Worm (Caenorhabditis elegans) whole organism, mixed stage, embryonic: Measurements from ENCODE around the gene F55B11.4.
"Not testable (repeated sequence)": the region's sequence is repeated elsewhere in the genome, so short reads cannot be mapped to it uniquely, and the experiment has no call there.

ENCODE experiments used
- M03D4.4 ChIP-seq: sonication (generic microtip); optimal IDR thresholded peaks from 2 replicates; lab custom pipeline; 2017; ENCODE audit warnings: mild to moderate bottlenecking, missing genetic modification characterization, missing compliant biosample characterization
- bed-3 ChIP-seq: fragments of 200-800 bp; sonication (Bioruptor generic); optimal IDR thresholded peaks from 3 replicates; lab custom pipeline; 2018; ENCODE audit warnings: mild to moderate bottlenecking, missing genetic modification characterization, moderate library complexity, missing compliant biosample characterization
- blmp-1 ChIP-seq: fragments of 150-350 bp; optimal IDR thresholded peaks from 2 replicates; lab custom pipeline; 2014; ENCODE audit warnings: missing biosample characterization, missing genetic modification characterization
- ceh-39 ChIP-seq: fragments of 150-350 bp; optimal IDR thresholded peaks from 2 replicates; lab custom pipeline; 2014; ENCODE audit warnings: missing biosample characterization, missing genetic modification characterization
- ceh-43 ChIP-seq: fragments of 200-800 bp; sonication (Bioruptor generic); optimal IDR thresholded peaks from 2 replicates; lab custom pipeline; 2018; ENCODE audit warnings: mild to moderate bottlenecking, missing genetic modification characterization, moderate library complexity, missing compliant biosample characterization
- ceh-83 ChIP-seq: fragments of 200-800 bp; sonication (Bioruptor generic); optimal IDR thresholded peaks from 2 replicates; lab custom pipeline; 2018; ENCODE audit warnings: mild to moderate bottlenecking, missing genetic modification characterization, missing compliant biosample characterization
- ces-1 ChIP-seq: fragments of 150-350 bp; optimal IDR thresholded peaks from 2 replicates; lab custom pipeline; 2014; ENCODE audit warnings: missing biosample characterization, missing genetic modification reagents, missing genetic modification characterization
- cnd-1 ChIP-seq: fragments of 200-800 bp; sonication (Bioruptor generic); optimal IDR thresholded peaks from 2 replicates; lab custom pipeline; 2018; ENCODE audit warnings: mild to moderate bottlenecking, missing genetic modification characterization, missing compliant biosample characterization
- drap-1 ChIP-seq: fragments of 200-800 bp; sonication (Bioruptor generic); optimal IDR thresholded peaks from 3 replicates; lab custom pipeline; 2018; ENCODE audit warnings: mild to moderate bottlenecking, missing genetic modification characterization, missing compliant biosample characterization
- elt-1 ChIP-seq: sonication (generic microtip); optimal IDR thresholded peaks from 2 replicates; lab custom pipeline; 2017; ENCODE audit warnings: missing genetic modification characterization, mild to moderate bottlenecking, missing compliant biosample characterization, antibody characterized with exemption, moderate library complexity, borderline replicate concordance; ENCODE audit not compliant: insufficient read depth
- elt-3 ChIP-seq: fragments of 150-350 bp; optimal IDR thresholded peaks from 2 replicates; lab custom pipeline; 2014; ENCODE audit warnings: missing biosample characterization, missing genetic modification characterization
- flh-1 ChIP-seq: fragments of 200-800 bp; sonication (Bioruptor generic); optimal IDR thresholded peaks from 2 replicates; lab custom pipeline; 2018; ENCODE audit warnings: mild to moderate bottlenecking, missing genetic modification characterization, moderate library complexity, missing compliant biosample characterization
- ham-2 ChIP-seq: fragments of 200-800 bp; sonication (Bioruptor generic); optimal IDR thresholded peaks from 2 replicates; lab custom pipeline; 2018; ENCODE audit warnings: mild to moderate bottlenecking, missing genetic modification characterization, missing compliant biosample characterization
- hlh-1 ChIP-seq: fragments of 150-350 bp; optimal IDR thresholded peaks from 2 replicates; lab custom pipeline; 2014; ENCODE audit warnings: missing biosample characterization, missing genetic modification reagents, missing genetic modification characterization
- lin-13 ChIP-seq: fragments of 150-350 bp; optimal IDR thresholded peaks from 2 replicates; lab custom pipeline; 2014; ENCODE audit warnings: missing biosample characterization, missing genetic modification characterization
- lsy-2 ChIP-seq: fragments of 150-350 bp; optimal IDR thresholded peaks from 2 replicates; lab custom pipeline; 2014; ENCODE audit warnings: missing biosample characterization, missing genetic modification characterization
- mab-5 ChIP-seq: fragments of 150-350 bp; optimal IDR thresholded peaks from 2 replicates; lab custom pipeline; 2014; ENCODE audit warnings: missing biosample characterization, missing genetic modification characterization
- mep-1 ChIP-seq: fragments of 150-350 bp; optimal IDR thresholded peaks from 2 replicates; lab custom pipeline; 2017; ENCODE audit warnings: missing biosample characterization, missing genetic modification reagents, missing genetic modification characterization, inconsistent platforms
- mls-2 ChIP-seq: sonication (generic microtip); optimal IDR thresholded peaks from 2 replicates; lab custom pipeline; 2016; ENCODE audit warnings: mild to moderate bottlenecking, missing genetic modification characterization, moderate library complexity, missing compliant biosample characterization
- nhr-12 ChIP-seq: fragments of 150-350 bp; optimal IDR thresholded peaks from 2 replicates; lab custom pipeline; 2014; ENCODE audit warnings: missing biosample characterization, missing genetic modification characterization
- nhr-2 ChIP-seq: fragments of 150-350 bp; optimal IDR thresholded peaks from 2 replicates; lab custom pipeline; 2014; ENCODE audit warnings: missing biosample characterization, missing genetic modification characterization
- nhr-237 ChIP-seq: fragments of 150-350 bp; optimal IDR thresholded peaks from 2 replicates; lab custom pipeline; 2014; ENCODE audit warnings: missing biosample characterization, missing genetic modification characterization
- nhr-28 ChIP-seq: fragments of 150-350 bp; optimal IDR thresholded peaks from 2 replicates; lab custom pipeline; 2014; ENCODE audit warnings: missing biosample characterization, missing genetic modification characterization
- nhr-76 ChIP-seq: sonication (generic microtip); optimal IDR thresholded peaks from 2 replicates; lab custom pipeline; 2017; ENCODE audit warnings: missing biosample characterization, missing genetic modification characterization
- unc-62 ChIP-seq: fragments of 150-350 bp; optimal IDR thresholded peaks from 2 replicates; lab custom pipeline; 2014; ENCODE audit warnings: missing biosample characterization, missing genetic modification reagents, missing genetic modification characterization
- zip-8 ChIP-seq: fragments of 150-350 bp; optimal IDR thresholded peaks from 2 replicates; lab custom pipeline; 2014; ENCODE audit warnings: missing biosample characterization, missing genetic modification characterization
- ztf-11 ChIP-seq: fragments of 150-350 bp; optimal IDR thresholded peaks from 2 replicates; lab custom pipeline; 2014; ENCODE audit warnings: missing biosample characterization, missing genetic modification characterization

Gene F55B11.4

DNA sequence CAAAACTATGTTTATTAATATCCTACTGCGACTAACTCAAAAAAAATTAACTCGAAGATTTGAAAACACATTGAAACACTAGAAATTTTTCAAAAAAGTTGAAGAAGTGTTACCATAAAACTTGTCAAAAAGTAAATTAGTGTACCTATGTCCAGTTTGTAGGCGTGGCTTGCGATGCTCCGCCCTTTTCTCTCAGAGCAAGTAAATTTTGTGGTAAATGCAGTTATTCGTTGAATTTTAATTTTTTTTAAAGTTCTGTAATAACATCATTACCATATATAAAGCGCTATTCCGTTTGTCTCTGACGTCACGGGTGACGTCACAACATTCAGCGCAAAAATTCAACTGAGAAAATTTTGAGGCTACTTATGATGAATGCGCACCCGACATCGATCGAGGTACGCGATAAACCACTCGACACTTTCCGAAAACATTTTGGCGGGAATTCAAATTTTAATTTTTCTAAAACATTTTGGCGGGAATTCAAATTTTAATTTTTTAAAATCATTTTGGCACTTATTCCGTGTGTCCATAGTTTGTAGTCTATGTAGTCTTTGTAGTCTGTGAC lies 30.0 kb upstream of the F55B11.4 start:
- peak; percentile 11 for TF ChIP-seq zip-8 (tag; lab: Kevin White, UChicago)

- no peak for TF ChIP-seq ceh-83
- TF ChIP-seq cnd-1 = no peak
Measured at ce11 chrIV:14456667-14457066, 25.9 kb upstream of the F55B11.4 start, which contains the start of gene nspg-9. Gene nspg-9 (plus strand): TSS chrIV:14456900.

- TF ChIP-seq elt-3 (tag; lab: Kevin White, UChicago) = no peak
- TF ChIP-seq blmp-1 (tag; lab: Kevin White, UChicago) = no peak
- TF ChIP-seq nhr-237 = no peak
- no peak for TF ChIP-seq nhr-76 (tag; lab: Kevin White, UChicago)
- TF ChIP-seq M03D4.4 (tag; lab: Kevin White, UChicago) = no peak
- no peak for TF ChIP-seq lsy-2 (tag; lab: Kevin White, UChicago)
- TF ChIP-seq flh-1 (GFP tag; lab: Kevin White, UChicago) = no peak
- no peak for TF ChIP-seq mls-2 (tag; lab: Kevin White, UChicago)
- no peak for TF ChIP-seq zip-8 (tag; lab: Kevin White, UChicago)
- no peak for TF ChIP-seq ceh-39
- TF ChIP-seq ham-2 (GFP tag; lab: Kevin White, UChicago) = no peak
- TF ChIP-seq drap-1 (GFP tag; lab: Kevin White, UChicago) = no peak
- TF ChIP-seq ceh-43 (GFP tag; lab: Kevin White, UChicago) = no peak
- TF ChIP-seq nhr-28 (tag; lab: Kevin White, UChicago) = no peak
- no peak for TF ChIP-seq elt-1 (tag; lab: Kevin White, UChicago)
- no peak for TF ChIP-seq lin-13
- no peak for TF ChIP-seq hlh-1
Measured at ce11 chrIV:14445191-14445795, 14.6 kb upstream of the F55B11.4 start.

ce11 chrIV:14444077-14444476 lies 13.4 kb upstream of the F55B11.4 start, which contains the start of gene tra-3:
Gene tra-3 (minus strand): TSS chrIV:14444183.
- no peak for TF ChIP-seq blmp-1 (tag; lab: Kevin White, UChicago)
- TF ChIP-seq nhr-2 (tag; lab: Kevin White, UChicago) = no peak
- TF ChIP-seq elt-3 (tag; lab: Kevin White, UChicago) = no peak
- no peak for TF ChIP-seq mep-1 (tag; lab: Kevin White, UChicago)
- no peak for TF ChIP-seq mls-2 (tag; lab: Kevin White, UChicago)
- no peak for TF ChIP-seq bed-3 (GFP tag; lab: Kevin White, UChicago)

DNA sequence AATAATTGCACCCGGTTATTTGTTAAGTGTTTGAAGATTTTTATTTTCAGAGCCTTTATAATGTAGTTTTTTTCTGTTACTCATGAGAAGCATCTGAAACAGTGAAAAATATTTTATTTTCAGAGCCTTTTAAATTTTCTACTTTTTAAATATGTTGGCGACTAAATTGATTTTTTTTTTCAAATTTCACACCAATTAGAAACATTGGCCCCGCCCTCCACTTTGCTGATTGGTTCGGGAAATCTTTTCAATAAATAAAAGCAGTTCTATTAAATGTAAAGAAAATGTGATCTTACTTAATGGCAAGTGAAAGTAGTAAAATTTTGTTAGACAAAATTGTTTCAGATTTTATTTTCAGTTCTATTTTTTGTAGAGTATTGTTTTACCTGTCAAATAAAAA lies 6.7 kb upstream of the F55B11.4 start:
- no peak for TF ChIP-seq mab-5
- TF ChIP-seq nhr-12 (tag; lab: Kevin White, UChicago) = no peak
- no peak for TF ChIP-seq ceh-83
- TF ChIP-seq, all 35 proteins: peak for 0

- no peak for TF ChIP-seq ces-1
Measured at ce11 chrIV:14435902-14436301, 5.2 kb upstream of the F55B11.4 start.

- not testable (repeated sequence) for TF ChIP-seq ces-1; ztf-11 (tag; lab: Kevin White, UChicago); drap-1 (GFP tag; lab: Kevin White, UChicago)
Measured at ce11 chrIV:14427395-14427794, 3.3 kb downstream of the F55B11.4 start, which contains the start of gene F55B11.5. Gene F55B11.5 (plus strand): TSS chrIV:14427695.

DNA sequence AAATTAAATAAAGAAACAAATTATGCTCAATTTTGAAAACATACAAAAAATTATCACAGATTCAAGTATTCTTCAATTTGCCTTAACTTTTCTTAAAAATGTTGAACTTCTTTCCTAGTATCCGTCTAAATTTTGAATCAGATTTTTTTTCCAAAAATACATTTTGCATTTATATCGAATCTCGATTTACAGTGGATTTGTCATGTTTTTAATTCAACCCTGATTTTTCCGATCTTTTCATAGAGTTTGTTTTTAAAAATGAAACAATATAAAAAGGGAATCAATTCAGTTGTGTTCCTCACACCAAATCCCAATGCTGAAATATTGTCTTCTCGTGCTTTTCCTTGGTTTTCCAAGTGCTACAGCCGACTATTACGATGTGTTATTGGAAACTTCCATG lies 6.3 kb downstream of the F55B11.4 start, which contains the start of gene F55B11.3:
Gene F55B11.3 (plus strand): TSS at position 301 of the 400 bp plus-strand sequence.
- TF ChIP-seq ceh-43 (GFP tag; lab: Kevin White, UChicago) (no peak), lin-13 (no peak), mab-5 (no peak), M03D4.4 (tag; lab: Kevin White, UChicago) (no peak), unc-62 (no peak)
